Worm (Caenorhabditis elegans): Measurements from ENCODE around the gene F53F4.11.

The F53F4.11 gene

DNA sequence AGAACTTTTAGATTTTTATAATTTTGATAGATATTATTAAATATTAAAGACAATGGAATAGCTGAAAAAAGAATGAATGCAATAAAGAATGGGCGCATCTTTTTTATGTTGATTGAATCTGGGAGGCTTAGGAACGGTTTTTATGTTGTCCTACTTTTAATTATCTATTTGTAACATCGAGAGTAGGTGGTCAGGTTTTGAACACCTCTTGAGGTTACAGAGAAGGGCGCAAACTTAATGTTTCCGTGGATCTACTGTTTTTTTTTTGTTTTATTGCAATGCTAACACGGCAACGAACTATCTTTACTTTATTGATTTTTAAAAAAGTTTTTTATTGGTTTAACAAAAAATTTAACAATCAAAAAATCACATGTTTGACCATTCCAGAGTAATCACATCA is 10.5 kb downstream of the F53F4.11 start, which contains the start of gene F53F4.7:
Gene F53F4.7, minus strand, starts transcription at position 101 of the 400 bp plus-strand sequence.
- TF ChIP-seq lin-39 (tag; optimal IDR thresholded peaks at IDR 0.05), result no peak
- no peak for TF ChIP-seq aly-2 (tag; optimal IDR thresholded peaks at IDR 0.05)
- no peak for TF ChIP-seq unc-62 (GFP tag; optimal IDR thresholded peaks at IDR 0.05)
- TF ChIP-seq skn-1 (tag; optimal IDR thresholded peaks at IDR 0.05), result no peak
- no peak for TF ChIP-seq ztf-4 (tag; optimal IDR thresholded peaks at IDR 0.05)
- TF ChIP-seq elt-3 (tag; optimal IDR thresholded peaks at IDR 0.05), result no peak
- TF ChIP-seq nhr-10 (tag; optimal IDR thresholded peaks at IDR 0.05), result no peak
- TF ChIP-seq ztf-1 (GFP tag; conservative IDR thresholded peaks at IDR 0.05), result no peak
- TF ChIP-seq lsy-2 (tag; optimal IDR thresholded peaks at IDR 0.05), result no peak
- TF ChIP-seq mab-5 (tag; optimal IDR thresholded peaks at IDR 0.05), result no peak
- no peak for TF ChIP-seq nhr-129 (tag; optimal IDR thresholded peaks at IDR 0.05)
- no peak for TF ChIP-seq mbf-1 (tag; optimal IDR thresholded peaks at IDR 0.05)
- TF ChIP-seq sma-9 (GFP tag; optimal IDR thresholded peaks at IDR 0.05), result no peak
- no peak for TF ChIP-seq sma-9 (tag; optimal IDR thresholded peaks at IDR 0.05)
- no peak for TF ChIP-seq nhr-237 (tag; optimal IDR thresholded peaks at IDR 0.05)
- no peak for TF ChIP-seq Y55F3AM.14 (GFP tag; optimal IDR thresholded peaks at IDR 0.05)
- no peak for TF ChIP-seq peb-1 (tag; optimal IDR thresholded peaks at IDR 0.05)
- no peak for TF ChIP-seq lin-11 (tag; optimal IDR thresholded peaks at IDR 0.05)

ce11 chrV:13611782-13612181 is 12.5 kb downstream of the F53F4.11 start, which contains the start of gene spig-9:
Gene spig-9 (minus strand): TSS chrV:13611882.
- TF ChIP-seq unc-55 (GFP tag; optimal IDR thresholded peaks at IDR 0.05), result no peak
- no peak for TF ChIP-seq F13H6.1 (tag; optimal IDR thresholded peaks at IDR 0.05)
- no peak for TF ChIP-seq lsy-2 (tag; optimal IDR thresholded peaks at IDR 0.05)
- TF ChIP-seq mab-5 (tag; optimal IDR thresholded peaks at IDR 0.05), result no peak
- no peak for TF ChIP-seq ama-1 (optimal IDR thresholded peaks at IDR 0.05)

- TF ChIP-seq ztf-4 (tag; optimal IDR thresholded peaks at IDR 0.05), result no peak
- TF ChIP-seq nhr-11 (tag; optimal IDR thresholded peaks at IDR 0.05), result no peak
- TF ChIP-seq sma-3 (GFP tag; optimal IDR thresholded peaks at IDR 0.05), result no peak
- TF ChIP-seq peb-1 (tag; optimal IDR thresholded peaks at IDR 0.05), result no peak
- TF ChIP-seq nhr-10 (tag; optimal IDR thresholded peaks at IDR 0.05), result no peak
- TF ChIP-seq sma-9 (GFP tag; optimal IDR thresholded peaks at IDR 0.05), result no peak
- no peak for TF ChIP-seq sma-9 (tag; optimal IDR thresholded peaks at IDR 0.05)
- TF ChIP-seq nhr-21 (tag; optimal IDR thresholded peaks at IDR 0.05), result peak; percentile 20
Measured at ce11 chrV:13609806-13610205, 14.5 kb downstream of the F53F4.11 start.

- no peak for TF ChIP-seq lsy-2 (tag; optimal IDR thresholded peaks at IDR 0.05)
- peak; percentile 60 for TF ChIP-seq sma-3 (GFP tag; optimal IDR thresholded peaks at IDR 0.05)
- no peak for TF ChIP-seq dmd-4 (tag; optimal IDR thresholded peaks at IDR 0.05)
- peak; percentile 90 for TF ChIP-seq blmp-1 (tag; optimal IDR thresholded peaks at IDR 0.05; ENCODE audit: insufficient read depth)
- TF ChIP-seq zag-1 (tag; optimal IDR thresholded peaks at IDR 0.05), result no peak
- no peak for TF ChIP-seq lin-39 (tag; optimal IDR thresholded peaks at IDR 0.05)
- peak; percentile 36 for TF ChIP-seq nhr-25 (tag; optimal IDR thresholded peaks at IDR 0.05)
- TF ChIP-seq lin-11 (tag; optimal IDR thresholded peaks at IDR 0.05), result no peak
- no peak for TF ChIP-seq nhr-12 (tag; optimal IDR thresholded peaks at IDR 0.05)
- peak; percentile 15 for TF ChIP-seq crh-2 (tag; optimal IDR thresholded peaks at IDR 0.05)
- peak; percentile 44 for TF ChIP-seq sma-9 (GFP tag; optimal IDR thresholded peaks at IDR 0.05)
- no peak for TF ChIP-seq sma-9 (tag; optimal IDR thresholded peaks at IDR 0.05)
Measured at ce11 chrV:13608486-13608885, 15.8 kb downstream of the F53F4.11 start.

- peak; percentile 9 for TF ChIP-seq nhr-25 (tag; optimal IDR thresholded peaks at IDR 0.05)
- TF ChIP-seq egl-27 (tag; optimal IDR thresholded peaks at IDR 0.05), result no peak
- TF ChIP-seq Y55F3AM.14 (GFP tag; optimal IDR thresholded peaks at IDR 0.05), result peak; percentile 33
- no peak for TF ChIP-seq nhr-129 (tag; optimal IDR thresholded peaks at IDR 0.05)
- TF ChIP-seq nhr-21 (tag; optimal IDR thresholded peaks at IDR 0.05), result peak; percentile 71
Measured at ce11 chrV:13606651-13607242, 17.6 kb downstream of the F53F4.11 start, which contains the start of gene fmo-4. Gene fmo-4 (minus strand): TSS chrV:13606701.

DNA sequence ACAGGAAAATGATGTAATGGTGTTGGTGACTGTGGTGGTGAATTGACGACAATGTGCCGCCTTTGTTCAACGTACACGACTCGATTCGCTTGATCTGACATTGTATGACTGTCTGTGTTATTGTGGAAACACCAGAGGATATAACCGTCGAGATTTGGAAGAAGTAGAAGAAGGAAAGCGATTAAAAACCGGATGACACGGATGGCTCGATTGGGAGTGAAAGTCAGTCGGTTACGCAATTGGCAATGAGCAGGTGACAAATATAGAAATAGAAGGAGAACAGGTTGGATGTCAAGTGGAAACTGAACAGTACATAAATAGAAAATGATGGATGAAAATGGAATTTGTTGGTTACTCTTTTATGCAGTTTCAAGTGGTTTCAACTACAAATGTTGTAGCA is 23.4 kb downstream of the F53F4.11 start, which contains the start of gene rdy-2:
Gene rdy-2, minus strand, starts transcription at position 101 of the 400 bp plus-strand sequence.
- TF ChIP-seq egl-27 (tag; optimal IDR thresholded peaks at IDR 0.05) (no peak), nhr-12 (tag; optimal IDR thresholded peaks at IDR 0.05) (no peak), lin-13 (GFP tag; optimal IDR thresholded peaks at IDR 0.05) (no peak), F13H6.1 (tag; optimal IDR thresholded peaks at IDR 0.05) (no peak), nhr-77 (tag; optimal IDR thresholded peaks at IDR 0.05) (no peak), zag-1 (tag; optimal IDR thresholded peaks at IDR 0.05) (no peak), lsy-2 (tag; optimal IDR thresholded peaks at IDR 0.05) (no peak), lin-39 (tag; optimal IDR thresholded peaks at IDR 0.05) (no peak), nhr-11 (tag; optimal IDR thresholded peaks at IDR 0.05) (no peak), ztf-1 (GFP tag; conservative IDR thresholded peaks at IDR 0.05) (no peak), ama-1 (optimal IDR thresholded peaks at IDR 0.05) (no peak), R02D3.7 (tag; optimal IDR thresholded peaks at IDR 0.05) (no peak), gmeb-1 (tag; optimal IDR thresholded peaks at IDR 0.05) (no peak)
